Fruit fly (Drosophila melanogaster) whole organism, pupa: ENCODE results near the gene Adar.

Experiments used
- CG10348 ChIP-seq: fragments of 200-800 bp; sonication (Bioruptor generic); IDR thresholded peaks from 2 replicates; pipeline ENCODE4 v1.3.6; 2022; ENCODE audit warnings: missing biosample characterization, missing genetic modification characterization
- CG12605 ChIP-seq: fragments of 200-800 bp; sonication (Bioruptor generic); IDR thresholded peaks from 2 replicates; pipeline ENCODE4 v1.3.6; 2022; ENCODE audit warnings: missing biosample characterization, missing genetic modification characterization
- CG13204 ChIP-seq: fragments of 200-800 bp; sonication (Bioruptor generic); optimal IDR thresholded peaks from 2 replicates; lab custom pipeline; 2018; ENCODE audit warnings: missing biosample characterization, mild to moderate bottlenecking, missing genetic modification characterization, moderate library complexity
- CG14655 ChIP-seq: fragments of 200-800 bp; sonication (Bioruptor generic); optimal IDR thresholded peaks from 3 replicates; lab custom pipeline; 2017; ENCODE audit warnings: mild to moderate bottlenecking, missing biosample characterization, missing genetic modification reagents, missing genetic modification characterization
- CG15710 ChIP-seq: fragments of 200-800 bp; sonication (Bioruptor generic); optimal IDR thresholded peaks from 2 replicates; lab custom pipeline; 2018; ENCODE audit warnings: missing biosample characterization, mild to moderate bottlenecking, missing genetic modification characterization, moderate library complexity
- CG17806 ChIP-seq: fragments of 200-800 bp; sonication (Bioruptor generic); optimal IDR thresholded peaks from 2 replicates; lab custom pipeline; 2018; ENCODE audit warnings: missing biosample characterization, mild to moderate bottlenecking, missing genetic modification characterization, moderate library complexity
- CG32121 ChIP-seq: fragments of 200-800 bp; sonication (Bioruptor generic); IDR thresholded peaks from 2 replicates; pipeline ENCODE4 v1.3.6; 2022; ENCODE audit warnings: missing biosample characterization, missing genetic modification characterization
- CG34367 ChIP-seq: fragments of 200-800 bp; sonication (Bioruptor generic); optimal IDR thresholded peaks from 2 replicates; lab custom pipeline; 2018; ENCODE audit warnings: missing biosample characterization, mild to moderate bottlenecking, missing genetic modification characterization
- CG4496 ChIP-seq: fragments of 200-800 bp; sonication (Bioruptor generic); IDR thresholded peaks from 3 replicates; pipeline ENCODE4 v1.3.6; 2022; ENCODE audit warnings: missing biosample characterization, missing genetic modification characterization
- CG8159 ChIP-seq: fragments of 200-800 bp; sonication (Bioruptor generic); optimal IDR thresholded peaks from 3 replicates; lab custom pipeline; 2018; ENCODE audit warnings: missing biosample characterization, mild to moderate bottlenecking, missing genetic modification characterization, moderate library complexity
- CG8301 ChIP-seq: fragments of 200-800 bp; sonication (Bioruptor generic); optimal IDR thresholded peaks from 2 replicates; lab custom pipeline; 2018; ENCODE audit warnings: missing biosample characterization, mild to moderate bottlenecking, missing genetic modification characterization
- CG9948 ChIP-seq: fragments of 200-800 bp; sonication (Bioruptor generic); optimal IDR thresholded peaks from 2 replicates; lab custom pipeline; 2018; ENCODE audit warnings: missing biosample characterization, mild to moderate bottlenecking, missing genetic modification characterization, moderate library complexity
- D1 ChIP-seq: fragments of 200-800 bp; sonication (Bioruptor generic); optimal IDR thresholded peaks from 2 replicates; lab custom pipeline; 2018; ENCODE audit warnings: missing biosample characterization, mild to moderate bottlenecking, missing genetic modification characterization, moderate library complexity
- EcR ChIP-seq: fragments of 200-800 bp; sonication (Bioruptor generic); optimal IDR thresholded peaks from 3 replicates; lab custom pipeline; 2019; ENCODE audit warnings: missing biosample characterization, missing genetic modification characterization, mild to moderate bottlenecking, moderate library complexity, missing genetic modification reagents
- Ets98B ChIP-seq: fragments of 200-800 bp; sonication (Bioruptor generic); IDR thresholded peaks from 2 replicates; pipeline ENCODE4 v1.3.6; 2022; ENCODE audit warnings: missing biosample characterization, missing genetic modification characterization
- Pif1A ChIP-seq: fragments of 200-800 bp; sonication (Bioruptor generic); optimal IDR thresholded peaks from 3 replicates; lab custom pipeline; 2016; ENCODE audit warnings: missing biosample characterization, missing genetic modification characterization
- Pif1B ChIP-seq: fragments of 200-800 bp; sonication (Bioruptor generic); optimal IDR thresholded peaks from 3 replicates; lab custom pipeline; 2016; ENCODE audit warnings: missing biosample characterization, missing genetic modification characterization
- Snoo ChIP-seq: fragments of 200-800 bp; sonication (Bioruptor generic); optimal IDR thresholded peaks from 3 replicates; lab custom pipeline; 2017; ENCODE audit warnings: missing biosample characterization, mild to moderate bottlenecking, missing genetic modification characterization, inconsistent platforms
- fd96Ca ChIP-seq: fragments of 200-800 bp; sonication (Bioruptor generic); IDR thresholded peaks from 3 replicates; pipeline ENCODE4 v1.3.6; 2022; ENCODE audit warnings: missing biosample characterization, missing genetic modification characterization
- gl ChIP-seq: fragments of 200-800 bp; sonication (Bioruptor generic); optimal IDR thresholded peaks from 2 replicates; lab custom pipeline; 2018; ENCODE audit warnings: missing biosample characterization, mild to moderate bottlenecking, missing genetic modification characterization
- rn ChIP-seq: fragments of 200-800 bp; sonication (Bioruptor generic); IDR thresholded peaks from 2 replicates; pipeline ENCODE4 v1.3.6; 2022; ENCODE audit warnings: missing biosample characterization, missing genetic modification characterization

The Adar gene

dm6 chrX:1823883-1824609 is 50.5 kb downstream of the Adar start:
- TF ChIP-seq EcR (GFP tag; lab: Kevin White, UChicago) (no peak), gl (no peak), CG34367 (no peak), CG10348 (no peak), CG15710 (tag; lab: Kevin White, UChicago) (no peak), CG14655 (no peak), Snoo (tag; lab: Kevin White, UChicago) (no peak), Pif1A (GFP tag; lab: Kevin White, UChicago) (no peak)

- TF ChIP-seq CG8301 (tag; lab: Kevin White, UChicago) (peak; percentile 59), CG10348 (peak; percentile 44; the same call in 1 of the 2 replicates), gl (peak; percentile 21), D1 (peak; percentile 5), CG13204 (GFP tag; lab: Kevin White, UChicago) (peak; percentile 14), CG32121 (GFP tag; lab: Robert Waterston, UW) (peak; percentile 68), rn (GFP tag; lab: Robert Waterston, UW) (no peak), CG34367 (peak; percentile 56), CG17806 (tag; lab: Kevin White, UChicago) (peak; percentile 55), Ets98B (peak; percentile 58; the same call in 1 of the 2 replicates), CG4496 (GFP tag; lab: Robert Waterston, UW) (peak; percentile 80; the same call in 2 of the 3 replicates), CG8159 (tag; lab: Kevin White, UChicago) (peak; percentile 67), fd96Ca (GFP tag; lab: Robert Waterston, UW) (peak; percentile 58; the same call in 2 of the 3 replicates), CG14655 (peak; percentile 72), Snoo (tag; lab: Kevin White, UChicago) (peak; percentile 67), CG15710 (tag; lab: Kevin White, UChicago) (peak; percentile 68), EcR (GFP tag; lab: Kevin White, UChicago) (peak; percentile 95), Pif1A (GFP tag; lab: Kevin White, UChicago) (peak; percentile 65), CG9948 (tag; lab: Kevin White, UChicago) (peak; percentile 56), Pif1B (GFP tag; lab: Kevin White, UChicago) (peak; percentile 42), CG12605 (GFP tag; lab: Robert Waterston, UW) (no peak; the same call in 1 of the 2 replicates)
These were observed 51.1 kb downstream of the Adar start for dm6 chrX:1824610-1824948.

dm6 chrX:1825912-1826862 is 52.7 kb downstream of the Adar start:
- TF ChIP-seq Ets98B (no peak), CG9948 (tag; lab: Kevin White, UChicago) (peak; percentile 53), CG12605 (GFP tag; lab: Robert Waterston, UW) (no peak), Pif1B (GFP tag; lab: Kevin White, UChicago) (peak; percentile 52), EcR (GFP tag; lab: Kevin White, UChicago) (peak; percentile 99), CG34367 (peak; percentile 45), D1 (no peak), CG13204 (GFP tag; lab: Kevin White, UChicago) (no peak), CG14655 (peak; percentile 60), fd96Ca (GFP tag; lab: Robert Waterston, UW) (no peak; the same call in 2 of the 3 replicates), CG32121 (GFP tag; lab: Robert Waterston, UW) (no peak), CG8301 (tag; lab: Kevin White, UChicago) (peak; percentile 39), CG4496 (GFP tag; lab: Robert Waterston, UW) (peak; percentile 34; the same call in 2 of the 3 replicates), rn (GFP tag; lab: Robert Waterston, UW) (no peak), CG17806 (tag; lab: Kevin White, UChicago) (peak; percentile 41), Snoo (tag; lab: Kevin White, UChicago) (peak; percentile 43), gl (no peak), CG10348 (no peak), CG8159 (tag; lab: Kevin White, UChicago) (peak; percentile 69), Pif1A (GFP tag; lab: Kevin White, UChicago) (peak; percentile 70), CG15710 (tag; lab: Kevin White, UChicago) (peak; percentile 72)

dm6 chrX:1828097-1828496 is 54.6 kb downstream of the Adar start:
- peak; percentile 53; the same call in 1 of the 2 replicates for TF ChIP-seq CG12605 (GFP tag; lab: Robert Waterston, UW)
- TF ChIP-seq CG14655, result peak; percentile 3
- TF ChIP-seq CG32121 (GFP tag; lab: Robert Waterston, UW), result no peak
- TF ChIP-seq EcR (GFP tag; lab: Kevin White, UChicago), result peak; percentile 90
- no peak for TF ChIP-seq Pif1A (GFP tag; lab: Kevin White, UChicago)
- no peak for TF ChIP-seq CG9948 (tag; lab: Kevin White, UChicago)
